Fruit fly (Drosophila melanogaster): ENCODE measurements around the gene Chrac-14.
A peak's percentile ranks its signal among the peaks of the same experiment; 100 is the strongest.

Chrac-14 gene

DNA sequence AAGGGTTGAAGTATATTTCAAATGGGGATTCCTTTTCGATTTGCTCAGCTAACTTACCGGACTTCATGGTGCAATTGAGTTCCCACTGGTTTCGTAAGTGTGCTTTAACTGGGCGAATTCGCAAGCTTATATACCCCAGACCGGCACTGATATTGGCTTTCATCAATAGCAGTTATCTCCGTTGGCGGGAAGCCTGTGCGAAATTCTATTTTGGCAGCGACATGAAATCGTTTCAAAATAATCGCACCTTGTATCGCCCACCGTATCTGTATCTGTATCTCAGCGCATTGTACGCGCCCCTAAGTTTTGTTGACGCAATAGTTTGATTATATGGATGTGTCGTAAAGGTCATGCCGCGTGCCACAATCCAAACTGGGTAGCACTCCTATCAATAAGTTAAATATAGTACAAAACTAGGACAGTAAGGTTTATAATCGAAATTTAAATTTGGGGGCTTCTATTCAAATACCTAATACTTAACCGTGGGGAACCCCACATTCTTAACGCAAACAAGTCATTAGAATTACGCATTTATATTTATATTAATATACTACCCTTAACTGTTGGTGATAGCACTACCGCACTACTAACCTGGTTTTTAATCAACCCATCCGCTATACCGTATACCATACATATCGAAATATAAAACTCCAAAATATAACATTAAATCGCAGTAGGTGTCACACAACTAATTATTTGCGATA, 41.1 kb upstream of the Chrac-14 start, which contains the start of the genes Peritrophin-15a and CG13385:
Gene Peritrophin-15a, minus strand, starts transcription at position 101 of the 704 bp plus-strand sequence.
Gene CG13385, plus strand, starts transcription at position 654 of the 704 bp plus-strand sequence.
- no peak for TF ChIP-seq GATAd (GFP tag; optimal IDR thresholded peaks at IDR 0.05)
- no peak for TF ChIP-seq dsf (GFP tag; optimal IDR thresholded peaks at IDR 0.05; ENCODE audit: borderline replicate concordance)
- TF ChIP-seq CG9705 (GFP tag; optimal IDR thresholded peaks at IDR 0.05) = no peak
- TF ChIP-seq OdsH (GFP tag; optimal IDR thresholded peaks at IDR 0.05) = no peak
- no peak for TF ChIP-seq h (GFP tag; optimal IDR thresholded peaks at IDR 0.05)
- TF ChIP-seq foxo (GFP tag; optimal IDR thresholded peaks at IDR 0.05) = no peak
- TF ChIP-seq HLH106 (tag; optimal IDR thresholded peaks at IDR 0.05) = no peak
- TF ChIP-seq jim (GFP tag; optimal IDR thresholded peaks at IDR 0.05) = no peak
- no peak for TF ChIP-seq usp (GFP tag; optimal IDR thresholded peaks at IDR 0.05)
- no peak for TF ChIP-seq sv (GFP tag; optimal IDR thresholded peaks at IDR 0.05)
- TF ChIP-seq Mio (GFP tag; optimal IDR thresholded peaks at IDR 0.05) = no peak
- TF ChIP-seq Myc (optimal IDR thresholded peaks at IDR 0.05) = no peak
- no peak for TF ChIP-seq psq (GFP tag; optimal IDR thresholded peaks at IDR 0.05)
- TF ChIP-seq Hr78 (GFP tag; optimal IDR thresholded peaks at IDR 0.05) = no peak
- TF ChIP-seq N (GFP tag; optimal IDR thresholded peaks at IDR 0.05) = no peak
- no peak for TF ChIP-seq Dif (GFP tag; optimal IDR thresholded peaks at IDR 0.05; ENCODE audit: partially characterized antibody)
- no peak for TF ChIP-seq CG32264 (GFP tag; optimal IDR thresholded peaks at IDR 0.05)
- TF ChIP-seq pan (optimal IDR thresholded peaks at IDR 0.05) = no peak
- no peak for TF ChIP-seq CrebA (GFP tag; optimal IDR thresholded peaks at IDR 0.05; ENCODE audit: borderline replicate concordance)
- no peak for TF ChIP-seq br (GFP tag; optimal IDR thresholded peaks at IDR 0.05)

DNA sequence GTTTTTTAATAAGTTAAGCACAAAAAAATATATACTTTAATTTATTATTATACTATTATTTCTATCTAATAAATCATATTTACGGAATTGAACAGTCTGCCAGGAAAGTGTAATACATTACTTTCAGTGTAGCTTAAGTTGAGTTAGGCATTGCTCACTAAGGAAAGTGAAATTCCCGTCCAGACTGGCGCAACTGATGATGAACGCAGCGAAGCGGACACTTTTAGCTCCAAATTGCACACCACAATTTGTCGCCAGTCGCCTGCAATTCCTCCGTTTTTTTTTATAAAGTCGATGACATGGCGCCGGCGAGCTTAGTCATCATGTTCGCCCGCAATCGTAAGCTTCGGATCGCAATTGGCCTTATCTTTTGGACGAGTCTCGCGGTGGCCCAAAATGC, 38.5 kb upstream of the Chrac-14 start, which contains the start of gene CG13386:
Gene CG13386, plus strand, starts transcription at position 301 of the 400 bp plus-strand sequence.
- TF ChIP-seq tai (GFP tag; optimal IDR thresholded peaks at IDR 0.05) (no peak), Sp1 (GFP tag; optimal IDR thresholded peaks at IDR 0.05) (no peak), h (GFP tag; optimal IDR thresholded peaks at IDR 0.05) (no peak), GATAd (GFP tag; optimal IDR thresholded peaks at IDR 0.05) (no peak), woc (GFP tag; optimal IDR thresholded peaks at IDR 0.05) (no peak), Hr83 (GFP tag; optimal IDR thresholded peaks at IDR 0.05; ENCODE audit: poor library complexity, severe bottlenecking) (no peak), CrebA (GFP tag; optimal IDR thresholded peaks at IDR 0.05; ENCODE audit: borderline replicate concordance) (no peak), N (GFP tag; optimal IDR thresholded peaks at IDR 0.05) (no peak), sage (GFP tag; optimal IDR thresholded peaks at IDR 0.05) (no peak), Abd-B (GFP tag; optimal IDR thresholded peaks at IDR 0.05) (no peak), Hr78 (GFP tag; optimal IDR thresholded peaks at IDR 0.05) (no peak), CG9705 (GFP tag; optimal IDR thresholded peaks at IDR 0.05) (no peak), rgr (GFP tag; optimal IDR thresholded peaks at IDR 0.05) (no peak), Myc (optimal IDR thresholded peaks at IDR 0.05) (no peak), foxo (GFP tag; optimal IDR thresholded peaks at IDR 0.05) (no peak), Dif (GFP tag; optimal IDR thresholded peaks at IDR 0.05; ENCODE audit: partially characterized antibody) (no peak), ey (GFP tag; optimal IDR thresholded peaks at IDR 0.05) (no peak), dmrt93B (GFP tag; optimal IDR thresholded peaks at IDR 0.05) (no peak), br (GFP tag; optimal IDR thresholded peaks at IDR 0.05) (no peak), HLH106 (tag; optimal IDR thresholded peaks at IDR 0.05) (no peak)

DNA sequence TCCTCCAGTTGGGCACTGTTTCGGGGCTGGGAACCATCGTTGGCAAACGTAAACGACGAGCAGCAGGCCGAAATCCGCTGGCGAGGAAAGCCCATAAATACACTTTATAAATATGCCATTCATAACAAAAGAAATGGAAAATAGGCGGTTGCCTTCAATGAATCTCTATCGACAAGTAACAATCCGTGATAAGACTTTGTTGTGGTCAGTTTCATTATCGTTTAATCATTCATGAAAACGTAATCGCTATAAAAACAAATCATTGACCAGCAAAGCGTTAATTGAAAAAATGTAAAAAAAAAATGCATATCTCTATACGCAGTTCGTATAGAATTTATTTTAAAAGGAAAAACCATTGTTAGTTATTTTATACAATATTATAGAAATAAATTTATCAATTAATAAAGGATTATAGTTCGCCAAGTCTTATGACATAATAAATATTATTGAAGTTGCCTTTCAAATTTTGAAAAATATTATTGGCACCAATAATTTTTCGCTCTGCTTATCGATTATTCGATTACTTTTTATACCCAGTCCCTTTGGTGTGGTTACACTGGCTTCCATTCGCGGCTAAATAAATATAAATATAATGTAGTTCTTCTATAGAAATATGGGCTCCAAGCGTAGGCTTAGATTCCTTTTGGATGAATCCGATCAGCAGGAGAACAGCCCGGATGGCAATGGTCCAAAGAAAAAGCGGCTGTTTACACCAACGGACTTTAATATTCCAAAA, 37.2 kb upstream of the Chrac-14 start, which contains the start of gene CG31898:
Gene CG31898, plus strand, starts transcription at position 559 of the 736 bp plus-strand sequence.
- no peak for TF ChIP-seq rgr (GFP tag; optimal IDR thresholded peaks at IDR 0.05)
- no peak for TF ChIP-seq fru (GFP tag; optimal IDR thresholded peaks at IDR 0.05)
- TF ChIP-seq lola (GFP tag; optimal IDR thresholded peaks at IDR 0.05) = no peak
- TF ChIP-seq pan (optimal IDR thresholded peaks at IDR 0.05) = no peak
- no peak for TF ChIP-seq N (GFP tag; optimal IDR thresholded peaks at IDR 0.05)
- peak; percentile 26 for TF ChIP-seq sage (GFP tag; optimal IDR thresholded peaks at IDR 0.05)
- TF ChIP-seq ey (GFP tag; optimal IDR thresholded peaks at IDR 0.05) = no peak
- TF ChIP-seq CrebA (GFP tag; optimal IDR thresholded peaks at IDR 0.05; ENCODE audit: borderline replicate concordance) = no peak

DNA sequence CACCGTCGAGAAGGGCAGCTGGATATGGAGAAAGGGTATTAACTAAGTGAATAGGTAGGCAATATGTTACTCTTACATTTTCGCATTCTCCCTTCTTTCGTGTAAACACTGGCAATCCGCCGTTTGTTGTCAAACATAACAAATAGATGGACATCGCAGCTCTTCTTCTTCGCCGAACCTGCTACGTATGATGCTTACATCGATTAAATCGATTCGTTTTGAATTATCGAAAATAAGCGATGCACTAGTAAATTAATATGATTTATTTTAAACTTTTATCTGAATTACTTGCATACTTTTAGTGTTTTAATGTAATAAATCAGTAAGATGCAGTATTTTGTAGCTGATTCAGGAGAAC, 34.3 kb upstream of the Chrac-14 start, which contains the start of gene fy:
Gene fy, minus strand, starts transcription at position 353 of the 358 bp plus-strand sequence.
- TF ChIP-seq HLH106 (tag; optimal IDR thresholded peaks at IDR 0.05) (no peak), CrebA (GFP tag; optimal IDR thresholded peaks at IDR 0.05; ENCODE audit: borderline replicate concordance) (no peak), h (GFP tag; optimal IDR thresholded peaks at IDR 0.05) (no peak), dl (GFP tag; optimal IDR thresholded peaks at IDR 0.05; ENCODE audit: insufficient read depth in 1 of 2, partially characterized antibody in 2 of 2) (no peak), Sp1 (GFP tag; optimal IDR thresholded peaks at IDR 0.05) (no peak), fru (GFP tag; optimal IDR thresholded peaks at IDR 0.05) (no peak), Vsx2 (GFP tag; optimal IDR thresholded peaks at IDR 0.05; ENCODE audit: partially characterized antibody) (no peak), foxo (GFP tag; optimal IDR thresholded peaks at IDR 0.05) (no peak), N (GFP tag; optimal IDR thresholded peaks at IDR 0.05) (no peak)
